Fruit fly (Drosophila melanogaster): ENCODE data around the gene fd3F.

DNA sequence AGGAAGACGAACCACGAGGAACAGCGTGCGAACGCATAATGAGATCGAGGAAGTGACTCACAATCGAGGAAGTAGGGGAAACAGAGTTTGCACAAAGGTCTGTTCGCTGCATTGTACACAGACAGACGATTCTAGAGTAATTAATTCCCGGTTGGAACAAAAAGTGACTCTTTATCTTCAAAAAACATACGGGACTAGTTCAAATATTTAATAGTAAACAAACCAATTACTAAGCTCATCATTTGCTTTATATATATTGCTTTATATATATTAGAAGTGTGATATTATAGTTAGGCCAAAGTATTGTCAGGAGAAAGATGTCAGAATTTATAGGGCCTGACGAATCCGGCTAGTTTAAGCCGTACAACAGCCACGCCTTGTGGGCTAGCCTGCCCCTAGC lies 25.8 kb downstream of the fd3F start, which contains the start of gene CG2901:
- TF ChIP-seq Mio (GFP tag; optimal IDR thresholded peaks at IDR 0.05) (no peak), brk (GFP tag; optimal IDR thresholded peaks at IDR 0.05) (no peak), Hnf4 (GFP tag; optimal IDR thresholded peaks at IDR 0.05) (no peak), OdsH (GFP tag; optimal IDR thresholded peaks at IDR 0.05) (no peak), usp (GFP tag; optimal IDR thresholded peaks at IDR 0.05) (no peak), sage (GFP tag; optimal IDR thresholded peaks at IDR 0.05) (no peak), CG9705 (GFP tag; optimal IDR thresholded peaks at IDR 0.05) (no peak), pan (optimal IDR thresholded peaks at IDR 0.05) (no peak), psq (GFP tag; optimal IDR thresholded peaks at IDR 0.05) (no peak), Hr78 (GFP tag; optimal IDR thresholded peaks at IDR 0.05) (no peak), dl (GFP tag; optimal IDR thresholded peaks at IDR 0.05; ENCODE audit: insufficient read depth in 1 of 2, partially characterized antibody in 2 of 2) (no peak), h (GFP tag; optimal IDR thresholded peaks at IDR 0.05) (no peak), Vsx2 (GFP tag; optimal IDR thresholded peaks at IDR 0.05; ENCODE audit: partially characterized antibody) (no peak)

All from whole organism, wandering third instar larva.